Fruit fly (Drosophila melanogaster) whole organism, embryonic: ENCODE data around the gene CG8142.

Experiments
- CG10274 ChIP-seq: fragments of 200-800 bp; sonication (Bioruptor generic); optimal IDR thresholded peaks from 3 replicates; lab custom pipeline; 2017; ENCODE audit warnings: missing biosample characterization, mild to moderate bottlenecking, missing genetic modification characterization
- CG12391 ChIP-seq: fragments of 200-800 bp; sonication (Bioruptor generic); optimal IDR thresholded peaks from 3 replicates; lab custom pipeline; 2018; ENCODE audit warnings: missing biosample characterization, mild to moderate bottlenecking, missing genetic modification characterization, moderate library complexity
- CG15073 ChIP-seq: fragments of 200-800 bp; sonication (Bioruptor generic); optimal IDR thresholded peaks from 2 replicates; lab custom pipeline; 2016; ENCODE audit warnings: missing biosample characterization, missing genetic modification characterization
- CG2199 ChIP-seq: fragments of 200-800 bp; sonication (Bioruptor generic); IDR thresholded peaks from 3 replicates; pipeline ENCODE4 v1.3.6; 2022; ENCODE audit warnings: missing biosample characterization, missing genetic modification characterization
- CkIIα-i1 ChIP-seq: fragments of 200-800 bp; sonication (Bioruptor generic); IDR thresholded peaks from 2 replicates; pipeline ENCODE4 v1.3.6; 2022; ENCODE audit warnings: missing biosample characterization, missing genetic modification characterization
- al ChIP-seq: fragments of 200-800 bp; sonication (Bioruptor generic); IDR thresholded peaks from 2 replicates; pipeline ENCODE4 v1.3.6; 2022; ENCODE audit warnings: missing biosample characterization, missing genetic modification characterization
- dm ChIP-seq: fragments of 200-800 bp; sonication (Bioruptor generic); optimal IDR thresholded peaks from 3 replicates; lab custom pipeline; 2016; ENCODE audit warnings: missing biosample characterization, missing genetic modification characterization
- klu ChIP-seq: fragments of 200-800 bp; sonication (Bioruptor generic); IDR thresholded peaks from 2 replicates; pipeline ENCODE4 v1.3.6; 2022; ENCODE audit warnings: missing biosample characterization, missing genetic modification characterization
- ro ChIP-seq: fragments of 200-800 bp; sonication (Bioruptor generic); IDR thresholded peaks from 2 replicates; pipeline ENCODE4 v1.3.6; 2022; ENCODE audit warnings: missing biosample characterization, missing genetic modification characterization
- tup ChIP-seq: fragments of 200-800 bp; sonication (Bioruptor generic); optimal IDR thresholded peaks from 2 replicates; lab custom pipeline; 2016; ENCODE audit warnings: missing biosample characterization, mild to moderate bottlenecking, missing genetic modification characterization, moderate library complexity
- usp ChIP-seq: fragments of >200 bp; optimal IDR thresholded peaks from 2 replicates; lab custom pipeline; 2017; ENCODE audit warnings: missing biosample characterization, missing genetic modification characterization

- TF ChIP-seq CG2199 (GFP tag; lab: Robert Waterston, UW): no peak
- TF ChIP-seq CG15073 (GFP tag; lab: Kevin White, UChicago): no peak
- TF ChIP-seq CG10274 (GFP tag; lab: Kevin White, UChicago): peak; percentile 89
- TF ChIP-seq al (GFP tag; lab: Robert Waterston, UW): no peak
- no peak for TF ChIP-seq klu (GFP tag; lab: Robert Waterston, UW)
- no peak for TF ChIP-seq usp
- no peak for TF ChIP-seq dm (GFP tag; lab: Kevin White, UChicago)
- TF ChIP-seq ro: no peak
- no peak for TF ChIP-seq CkIIα-i1 (GFP tag; lab: Robert Waterston, UW)
- no peak for TF ChIP-seq tup (GFP tag; lab: Kevin White, UChicago)
- peak; percentile 47 for TF ChIP-seq CG12391
These were observed 45.3 kb downstream of the CG8142 start for dm6 chrX:17799070-17799802.
